Worm (Caenorhabditis elegans): ENCODE results near the gene Y51H7BR.4.

DNA sequence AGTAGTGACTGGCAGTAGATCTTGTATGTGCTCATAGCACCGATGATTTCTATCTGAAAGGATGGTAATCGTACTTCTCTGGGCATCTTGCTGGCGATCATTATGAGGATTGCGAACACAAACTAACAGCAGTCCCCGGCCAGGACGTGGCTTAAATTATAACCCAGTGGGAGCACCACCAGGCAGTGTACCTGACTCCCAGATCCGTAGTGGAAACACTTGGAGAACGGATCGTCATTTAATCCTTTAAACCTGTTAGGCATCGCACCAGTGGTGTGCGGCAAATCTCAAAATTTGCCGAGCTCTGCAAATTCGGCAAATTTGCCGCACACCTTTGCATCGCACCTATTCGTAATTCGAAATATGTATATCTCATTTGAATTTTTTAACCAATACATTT, 38.5 kb downstream of the Y51H7BR.4 start, which contains the start of gene K05F6.8:
- no peak for TF ChIP-seq snpc-4 (tag; optimal IDR thresholded peaks at IDR 0.05)
- TF ChIP-seq nhr-25 (tag; optimal IDR thresholded peaks at IDR 0.05; ENCODE audit: borderline replicate concordance, insufficient read depth) = no peak
- no peak for TF ChIP-seq mes-2 (tag; optimal IDR thresholded peaks at IDR 0.05; ENCODE audit: poor library complexity, severe bottlenecking)
- no peak for TF ChIP-seq pha-4 (GFP tag; IDR thresholded peaks at IDR 0.05)
- TF ChIP-seq pha-4 (tag; optimal IDR thresholded peaks at IDR 0.05) = no peak
- TF ChIP-seq unc-39 (tag; optimal IDR thresholded peaks at IDR 0.05) = no peak
- TF ChIP-seq aha-1 (tag) = no peak
- TF ChIP-seq dpl-1 (GFP tag; optimal IDR thresholded peaks at IDR 0.05) = no peak
- TF ChIP-seq ZK546.5 (tag; optimal IDR thresholded peaks at IDR 0.05) = no peak
